Fruit fly (Drosophila melanogaster) S2 (cell line): ENCODE measurements around the gene sea.

ENCODE experiments used
- CG8478 ChIP-seq: fragments of >200 bp; optimal IDR thresholded peaks from 2 replicates; lab custom pipeline; 2018
- CTCF ChIP-seq, 2 experiments: fragments of >200 bp; optimal IDR thresholded peaks; 2 replicates each; lab custom pipeline; 2018

- TF ChIP-seq CTCF (optimal IDR thresholded peaks at IDR 0.05; lab: Kevin White, UChicago) (no peak), CG8478 (lab: Kevin White, UChicago) (no peak)
These were observed 11.9 kb downstream of the sea start for dm6 chr3R:11554982-11555381.
